Worm (Caenorhabditis elegans) whole organism, L2 larva: ENCODE data around the gene T21B10.3.

ENCODE experiments used
- Y55F3AM.14 ChIP-seq: fragments of 200-800 bp; sonication (Bioruptor generic); optimal IDR thresholded peaks from 2 replicates; lab custom pipeline; 2018; ENCODE audit warnings: mild to moderate bottlenecking, missing genetic modification characterization, missing compliant biosample characterization
- ZK546.5 ChIP-seq: sonication (generic microtip); optimal IDR thresholded peaks from 2 replicates; lab custom pipeline; 2017; ENCODE audit warnings: missing biosample characterization, missing genetic modification characterization
- fos-1 ChIP-seq: fragments of 150-350 bp; optimal IDR thresholded peaks from 2 replicates; lab custom pipeline; 2014; ENCODE audit warnings: missing biosample characterization, missing genetic modification characterization
- lin-39 ChIP-seq: fragments of 150-350 bp; optimal IDR thresholded peaks from 2 replicates; lab custom pipeline; 2014; ENCODE audit warnings: missing biosample characterization, missing genetic modification reagents, missing genetic modification characterization
- lsy-2 ChIP-seq, 2 experiments: fragments of 150-350 bp in 1 of 2; sonication (generic microtip) in 1 of 2; optimal IDR thresholded peaks; 2 replicates each; lab custom pipeline; 2014 to 2017; ENCODE audit warnings: missing biosample characterization in 2 of 2, missing genetic modification characterization in 2 of 2
- nhr-11 ChIP-seq: fragments of 150-350 bp; optimal IDR thresholded peaks from 2 replicates; lab custom pipeline; 2014; ENCODE audit warnings: missing biosample characterization, missing genetic modification characterization
- nhr-12 ChIP-seq: fragments of 150-350 bp; optimal IDR thresholded peaks from 2 replicates; lab custom pipeline; 2014; ENCODE audit warnings: missing biosample characterization, missing genetic modification characterization
- nhr-237 ChIP-seq: fragments of 150-350 bp; optimal IDR thresholded peaks from 2 replicates; lab custom pipeline; 2014; ENCODE audit warnings: missing biosample characterization, missing genetic modification characterization
- unc-62 ChIP-seq: fragments of 150-350 bp; optimal IDR thresholded peaks from 2 replicates; lab custom pipeline; 2014; ENCODE audit warnings: missing biosample characterization, missing genetic modification reagents, missing genetic modification characterization
- ztf-11 ChIP-seq: sonication (generic microtip); optimal IDR thresholded peaks from 2 replicates; lab custom pipeline; 2017; ENCODE audit warnings: missing biosample characterization, missing genetic modification characterization

- peak in 1 of 2 experiments; percentile 39 for TF ChIP-seq lsy-2 (tag; optimal IDR thresholded peaks at IDR 0.05; lab: Kevin White, UChicago)
- no peak for TF ChIP-seq nhr-11 (tag; lab: Kevin White, UChicago)
- no peak for TF ChIP-seq fos-1 (tag; lab: Kevin White, UChicago)
- TF ChIP-seq ZK546.5, result no peak
- no peak for TF ChIP-seq lin-39 (tag; lab: Kevin White, UChicago)
- no peak for TF ChIP-seq unc-62 (GFP tag; lab: Kevin White, UChicago)
- TF ChIP-seq nhr-12 (tag; lab: Kevin White, UChicago), result no peak
- TF ChIP-seq nhr-237, result no peak
- no peak for TF ChIP-seq ztf-11 (tag; lab: Kevin White, UChicago)
- no peak for TF ChIP-seq Y55F3AM.14 (GFP tag; lab: Kevin White, UChicago)
Observed at ce11 chrII:8891042-8891441, 43.1 kb upstream of the T21B10.3 start.
